Fruit fly (Drosophila melanogaster) whole organism, embryonic: ENCODE measurements around the gene CG31559.

Experiments
- Atf-2 ChIP-seq: fragments of 200-800 bp; sonication (Bioruptor generic); optimal IDR thresholded peaks from 2 replicates; lab custom pipeline; 2016; ENCODE audit warnings: missing biosample characterization, missing genetic modification characterization
- Atf3 ChIP-seq: fragments of 200-800 bp; sonication (Bioruptor generic); optimal IDR thresholded peaks from 3 replicates; lab custom pipeline; 2016; ENCODE audit warnings: missing biosample characterization, missing genetic modification characterization
- CG10462 ChIP-seq: fragments of 200-800 bp; sonication (Bioruptor generic); optimal IDR thresholded peaks from 2 replicates; lab custom pipeline; 2016; ENCODE audit warnings: missing biosample characterization, missing genetic modification characterization
- CG13894 ChIP-seq: fragments of 200-800 bp; sonication (Bioruptor generic); optimal IDR thresholded peaks from 3 replicates; lab custom pipeline; 2018; ENCODE audit warnings: missing biosample characterization, mild to moderate bottlenecking, missing genetic modification characterization, moderate library complexity
- CG14710 ChIP-seq: fragments of 200-800 bp; sonication (Bioruptor generic); optimal IDR thresholded peaks from 3 replicates; lab custom pipeline; 2019; ENCODE audit warnings: missing biosample characterization, mild to moderate bottlenecking, missing genetic modification characterization, moderate library complexity
- CG14965 ChIP-seq: fragments of 200-800 bp; sonication (Bioruptor generic); optimal IDR thresholded peaks from 2 replicates; lab custom pipeline; 2016; ENCODE audit warnings: missing biosample characterization, missing genetic modification characterization, borderline replicate concordance
- CG15011 ChIP-seq: fragments of 200-800 bp; sonication (Bioruptor generic); optimal IDR thresholded peaks from 3 replicates; lab custom pipeline; 2018; ENCODE audit warnings: missing biosample characterization, mild to moderate bottlenecking, missing genetic modification characterization
- CG15696 ChIP-seq: fragments of 200-800 bp; sonication (Bioruptor generic); optimal IDR thresholded peaks from 2 replicates; lab custom pipeline; 2019; ENCODE audit warnings: missing biosample characterization, mild to moderate bottlenecking, missing genetic modification characterization, moderate library complexity
- CG1647 ChIP-seq: fragments of 200-800 bp; sonication (Bioruptor generic); optimal IDR thresholded peaks from 3 replicates; lab custom pipeline; 2016; ENCODE audit warnings: missing biosample characterization, missing genetic modification characterization
- CG17385 ChIP-seq: fragments of 200-800 bp; sonication (Bioruptor generic); optimal IDR thresholded peaks from 3 replicates; lab custom pipeline; 2018; ENCODE audit warnings: missing biosample characterization, mild to moderate bottlenecking, missing genetic modification characterization
- CG17829 ChIP-seq: fragments of 200-800 bp; optimal IDR thresholded peaks from 2 replicates; lab custom pipeline; 2019; ENCODE audit warnings: missing biosample characterization, mild to moderate bottlenecking, missing genetic modification characterization, moderate library complexity
- CG18262 ChIP-seq: fragments of 200-800 bp; optimal IDR thresholded peaks from 3 replicates; lab custom pipeline; 2019; ENCODE audit warnings: missing biosample characterization, mild to moderate bottlenecking, missing genetic modification characterization, moderate library complexity
- CG18619 ChIP-seq: fragments of 200-800 bp; sonication (Bioruptor generic); optimal IDR thresholded peaks from 3 replicates; lab custom pipeline; 2017; ENCODE audit warnings: missing biosample characterization, mild to moderate bottlenecking, missing genetic modification characterization
- CG6689 ChIP-seq: fragments of 200-800 bp; sonication (Bioruptor generic); IDR thresholded peaks from 2 replicates; pipeline ENCODE4 v1.3.6; 2022; ENCODE audit warnings: missing biosample characterization, missing genetic modification characterization
- CG6791 ChIP-seq: fragments of 200-800 bp; sonication (Bioruptor generic); IDR thresholded peaks from 3 replicates; pipeline ENCODE4 v1.3.6; 2022; ENCODE audit warnings: missing biosample characterization, missing genetic modification characterization; ENCODE audit not compliant: partially characterized antibody
- CG7786 ChIP-seq: fragments of 200-800 bp; sonication (Bioruptor generic); optimal IDR thresholded peaks from 2 replicates; lab custom pipeline; 2016; ENCODE audit warnings: missing biosample characterization, missing genetic modification characterization
- CG8281 ChIP-seq: fragments of 200-800 bp; sonication (Bioruptor generic); optimal IDR thresholded peaks from 2 replicates; lab custom pipeline; 2018; ENCODE audit warnings: missing biosample characterization, mild to moderate bottlenecking, missing genetic modification characterization, moderate library complexity
- D19A ChIP-seq: fragments of 200-800 bp; optimal IDR thresholded peaks from 3 replicates; lab custom pipeline; 2019; ENCODE audit warnings: missing biosample characterization, mild to moderate bottlenecking, missing genetic modification characterization, moderate library complexity
- Ets97D ChIP-seq: fragments of 200-800 bp; sonication (Bioruptor generic); optimal IDR thresholded peaks from 3 replicates; lab custom pipeline; 2016; ENCODE audit warnings: missing biosample characterization, missing genetic modification characterization
- Hey ChIP-seq: fragments of 200-800 bp; sonication (Bioruptor generic); optimal IDR thresholded peaks from 3 replicates; lab custom pipeline; 2018; ENCODE audit warnings: missing biosample characterization, mild to moderate bottlenecking, missing genetic modification characterization
- Hmx ChIP-seq: fragments of 200-800 bp; sonication (Bioruptor generic); optimal IDR thresholded peaks from 2 replicates; lab custom pipeline; 2016; ENCODE audit warnings: missing biosample characterization, missing genetic modification characterization
- Hr39 ChIP-seq: fragments of >200 bp; optimal IDR thresholded peaks from 2 replicates; lab custom pipeline; 2017
- Hsf ChIP-seq: fragments of 200-800 bp; sonication (Bioruptor generic); optimal IDR thresholded peaks from 3 replicates; lab custom pipeline; 2016; ENCODE audit warnings: missing biosample characterization, missing genetic modification characterization
- Jarid2 ChIP-seq: fragments of 200-800 bp; sonication (Bioruptor generic); optimal IDR thresholded peaks from 3 replicates; lab custom pipeline; 2017; ENCODE audit warnings: mild to moderate bottlenecking, missing biosample characterization, missing genetic modification reagents, missing genetic modification characterization
- MBD-R2 ChIP-seq: fragments of 200-800 bp; sonication (Bioruptor generic); IDR thresholded peaks from 2 replicates; pipeline ENCODE4 v1.3.6; 2022; ENCODE audit warnings: missing biosample characterization, missing genetic modification characterization
- NC2β ChIP-seq: fragments of 200-800 bp; sonication (Bioruptor generic); optimal IDR thresholded peaks from 2 replicates; lab custom pipeline; 2016; ENCODE audit warnings: missing biosample characterization, missing genetic modification characterization
- Oaz ChIP-seq: fragments of 200-800 bp; sonication (Bioruptor generic); IDR thresholded peaks from 2 replicates; pipeline ENCODE4 v1.3.6; 2022; ENCODE audit warnings: missing biosample characterization, missing genetic modification characterization
- Rfx ChIP-seq: fragments of 200-800 bp; sonication (Bioruptor generic); IDR thresholded peaks from 2 replicates; pipeline ENCODE4 v1.3.6; 2022; ENCODE audit warnings: missing biosample characterization, missing genetic modification characterization
- Rx ChIP-seq: fragments of 200-800 bp; sonication (Bioruptor generic); IDR thresholded peaks from 2 replicates; pipeline ENCODE4 v1.3.6; 2022; ENCODE audit warnings: missing biosample characterization, missing genetic modification characterization
- Scr ChIP-seq: fragments of 200-800 bp; sonication (Bioruptor generic); IDR thresholded peaks from 2 replicates; pipeline ENCODE4 v1.3.6; 2022; ENCODE audit warnings: missing biosample characterization, missing genetic modification characterization; ENCODE audit not compliant: partially characterized antibody
- Sin3A ChIP-seq: fragments of >200 bp; optimal IDR thresholded peaks from 2 replicates; lab custom pipeline; 2018
- YL-1 ChIP-seq: fragments of 200-800 bp; sonication (Bioruptor generic); optimal IDR thresholded peaks from 3 replicates; lab custom pipeline; 2017; ENCODE audit warnings: missing biosample characterization, mild to moderate bottlenecking, missing genetic modification characterization
- amos ChIP-seq: fragments of 200-800 bp; sonication (Bioruptor generic); IDR thresholded peaks from 2 replicates; pipeline ENCODE4 v1.3.6; 2022; ENCODE audit warnings: missing biosample characterization, missing genetic modification characterization; ENCODE audit not compliant: partially characterized antibody
- ato ChIP-seq: fragments of 200-800 bp; sonication (Bioruptor generic); IDR thresholded peaks from 2 replicates; pipeline ENCODE4 v1.3.6; 2022; ENCODE audit warnings: missing biosample characterization, missing genetic modification characterization; ENCODE audit not compliant: partially characterized antibody
- dati ChIP-seq: fragments of 200-800 bp; sonication (Bioruptor generic); IDR thresholded peaks from 2 replicates; pipeline ENCODE4 v1.3.6; 2022; ENCODE audit warnings: missing biosample characterization, missing genetic modification characterization
- dmrt11E ChIP-seq: fragments of 200-800 bp; sonication (Bioruptor generic); optimal IDR thresholded peaks from 3 replicates; lab custom pipeline; 2018; ENCODE audit warnings: missing biosample characterization, mild to moderate bottlenecking, missing genetic modification characterization, moderate library complexity
- ems ChIP-seq: fragments of 200-800 bp; sonication (Bioruptor generic); optimal IDR thresholded peaks from 3 replicates; lab custom pipeline; 2016; ENCODE audit warnings: missing biosample characterization, missing genetic modification characterization
- exex ChIP-seq: fragments of 200-800 bp; sonication (Bioruptor generic); optimal IDR thresholded peaks from 4 replicates; lab custom pipeline; 2018; ENCODE audit warnings: missing biosample characterization, mild to moderate bottlenecking, missing genetic modification characterization, moderate library complexity
- fd96Cb ChIP-seq: fragments of 200-800 bp; sonication (Bioruptor generic); optimal IDR thresholded peaks from 2 replicates; lab custom pipeline; 2018; ENCODE audit warnings: missing biosample characterization, mild to moderate bottlenecking, missing genetic modification characterization, moderate library complexity
- gt ChIP-seq: fragments of 200-800 bp; sonication (Bioruptor generic); IDR thresholded peaks from 2 replicates; pipeline ENCODE4 v1.3.6; 2022; ENCODE audit warnings: missing biosample characterization, missing genetic modification characterization
- jigr1 ChIP-seq: fragments of 200-800 bp; sonication (Bioruptor generic); IDR thresholded peaks from 3 replicates; pipeline ENCODE4 v1.3.6; 2022; ENCODE audit warnings: missing biosample characterization, missing genetic modification characterization
- lab ChIP-seq: fragments of 200-800 bp; sonication (Bioruptor generic); optimal IDR thresholded peaks from 3 replicates; lab custom pipeline; 2017; ENCODE audit warnings: missing biosample characterization, missing genetic modification characterization, mild to moderate bottlenecking, moderate library complexity, missing genetic modification reagents
- nmo ChIP-seq: fragments of 200-800 bp; sonication (Bioruptor generic); optimal IDR thresholded peaks from 2 replicates; lab custom pipeline; 2018; ENCODE audit warnings: missing biosample characterization, mild to moderate bottlenecking, missing genetic modification characterization, moderate library complexity
- nom ChIP-seq: fragments of 200-800 bp; sonication (Bioruptor generic); optimal IDR thresholded peaks from 2 replicates; lab custom pipeline; 2017; ENCODE audit warnings: missing biosample characterization, missing genetic modification characterization, mild to moderate bottlenecking, moderate library complexity, missing genetic modification reagents
- odd ChIP-seq: fragments of 200-800 bp; sonication (Bioruptor generic); optimal IDR thresholded peaks from 2 replicates; lab custom pipeline; 2017; ENCODE audit warnings: missing biosample characterization, mild to moderate bottlenecking, missing genetic modification characterization
- slou ChIP-seq: fragments of 200-800 bp; sonication (Bioruptor generic); optimal IDR thresholded peaks from 3 replicates; lab custom pipeline; 2016; ENCODE audit warnings: missing biosample characterization, missing genetic modification characterization
- sug ChIP-seq: fragments of 200-800 bp; optimal IDR thresholded peaks from 2 replicates; lab custom pipeline; 2019; ENCODE audit warnings: missing biosample characterization, mild to moderate bottlenecking, missing genetic modification characterization, moderate library complexity
- trem ChIP-seq: fragments of 200-800 bp; optimal IDR thresholded peaks from 3 replicates; lab custom pipeline; 2019; ENCODE audit warnings: missing biosample characterization, mild to moderate bottlenecking, missing genetic modification characterization, moderate library complexity
- trh ChIP-seq: fragments of 200-800 bp; sonication (Bioruptor generic); optimal IDR thresholded peaks from 2 replicates; lab custom pipeline; 2016; ENCODE audit warnings: missing biosample characterization, missing genetic modification characterization
- vnd ChIP-seq: fragments of 200-800 bp; sonication (Bioruptor generic); IDR thresholded peaks from 3 replicates; pipeline ENCODE4 v1.3.6; 2022; ENCODE audit warnings: missing biosample characterization, missing genetic modification characterization; ENCODE audit not compliant: partially characterized antibody
- wdn ChIP-seq: fragments of 200-800 bp; sonication (Bioruptor generic); IDR thresholded peaks from 2 replicates; pipeline ENCODE4 v1.3.6; 2022; ENCODE audit warnings: missing biosample characterization, missing genetic modification characterization

Gene CG31559

dm6 chr3R:6198488-6198892 lies 41.5 kb upstream of the CG31559 start, which contains the start of gene Osi24 (continued):
- TF ChIP-seq wdn (GFP tag; lab: Robert Waterston, UW), result 0 out of 2 replicates have a peak, but pooled peaks have one; percentile 13
- TF ChIP-seq D19A (tag; lab: Kevin White, UChicago), result no peak
- no peak for TF ChIP-seq slou
- TF ChIP-seq MBD-R2, result peak; percentile 30; the same call in 1 of the 2 replicates
- no peak for TF ChIP-seq exex (tag; lab: Kevin White, UChicago)
- peak; percentile 67 for TF ChIP-seq Rx
- no peak for TF ChIP-seq CG6791 (GFP tag; lab: Robert Waterston, UW)
- no peak for TF ChIP-seq Hmx
- no peak for TF ChIP-seq nom
- peak; percentile 25 for TF ChIP-seq Atf-2
- TF ChIP-seq lab (GFP tag; lab: Kevin White, UChicago), result peak; percentile 52
- TF ChIP-seq CG17385 (GFP tag; lab: Kevin White, UChicago), result peak; percentile 39
- peak; percentile 54 for TF ChIP-seq fd96Cb (tag; lab: Kevin White, UChicago)
- no peak for TF ChIP-seq ato (GFP tag; lab: Robert Waterston, UW)
- peak; percentile 0 for TF ChIP-seq CG18619
- TF ChIP-seq Scr (GFP tag; lab: Robert Waterston, UW), result no peak
- no peak for TF ChIP-seq CG13894 (tag; lab: Kevin White, UChicago)
- TF ChIP-seq Oaz (GFP tag; lab: Robert Waterston, UW), result peak; percentile 41; the same call in 1 of the 2 replicates
- TF ChIP-seq trem (tag; lab: Kevin White, UChicago), result no peak
- peak; percentile 18 for TF ChIP-seq CG10462 (GFP tag; lab: Kevin White, UChicago)
- TF ChIP-seq CG14965 (GFP tag; lab: Kevin White, UChicago), result no peak
- peak; percentile 17 for TF ChIP-seq CG7786
- 0 out of 3 replicates have a peak, but pooled peaks have one; percentile 39 for TF ChIP-seq jigr1 (GFP tag; lab: Robert Waterston, UW)
- TF ChIP-seq dmrt11E (tag; lab: Kevin White, UChicago), result no peak
- no peak for TF ChIP-seq CG1647 (GFP tag; lab: Kevin White, UChicago)
- peak; percentile 53; the same call in 1 of the 2 replicates for TF ChIP-seq dati
- no peak for TF ChIP-seq Atf3 (GFP tag; lab: Kevin White, UChicago)
- no peak for TF ChIP-seq amos (GFP tag; lab: Robert Waterston, UW)
- peak; percentile 64 for TF ChIP-seq CG6689 (GFP tag; lab: Robert Waterston, UW)
- TF ChIP-seq Ets97D (GFP tag; lab: Kevin White, UChicago), result no peak
- peak; percentile 41; the same call in 1 of the 2 replicates for TF ChIP-seq Rfx
- TF ChIP-seq CG17829 (tag; lab: Kevin White, UChicago), result no peak
- TF ChIP-seq nmo (GFP tag; lab: Kevin White, UChicago), result peak; percentile 56
- TF ChIP-seq CG14710 (tag; lab: Kevin White, UChicago), result no peak
- no peak for TF ChIP-seq CG8281 (tag; lab: Kevin White, UChicago)
- no peak for TF ChIP-seq CG15696 (tag; lab: Kevin White, UChicago)
- no peak for TF ChIP-seq vnd (GFP tag; lab: Robert Waterston, UW)
- peak; percentile 36 for TF ChIP-seq odd (GFP tag; lab: Kevin White, UChicago)
- no peak for TF ChIP-seq Hey (tag; lab: Kevin White, UChicago)
- TF ChIP-seq sug (tag; lab: Kevin White, UChicago), result no peak
- no peak for TF ChIP-seq CG15011 (GFP tag; lab: Kevin White, UChicago)
- no peak for TF ChIP-seq trh (GFP tag; lab: Kevin White, UChicago)
- TF ChIP-seq YL-1 (GFP tag; lab: Kevin White, UChicago), result no peak
- TF ChIP-seq Sin3A (lab: Kevin White, UChicago), result no peak
- peak; percentile 63 for TF ChIP-seq Jarid2
- TF ChIP-seq NC2β (GFP tag; lab: Kevin White, UChicago), result peak; percentile 33
- peak; percentile 57 for TF ChIP-seq Hsf
- no peak for TF ChIP-seq gt (GFP tag; lab: Robert Waterston, UW)
- TF ChIP-seq Hr39 (lab: Kevin White, UChicago), result no peak
- TF ChIP-seq ems (GFP tag; lab: Kevin White, UChicago), result peak; percentile 52
- TF ChIP-seq CG18262, result peak; percentile 56
